Fruit fly (Drosophila melanogaster) whole organism, embryonic: Measurements from ENCODE around the gene Ugt35A1.
A peak's percentile ranks its signal among the peaks of the same experiment; 100 is the strongest.

Source experiments
- B-H2 ChIP-seq: fragments of 200-800 bp; sonication (Bioruptor generic); optimal IDR thresholded peaks from 2 replicates; lab custom pipeline; 2018; ENCODE audit warnings: missing biosample characterization, mild to moderate bottlenecking, missing genetic modification characterization
- CG10147 ChIP-seq: fragments of 200-800 bp; sonication (Bioruptor generic); optimal IDR thresholded peaks from 2 replicates; lab custom pipeline; 2019; ENCODE audit warnings: missing biosample characterization, mild to moderate bottlenecking, missing genetic modification characterization, moderate library complexity
- CG10366 ChIP-seq: fragments of 200-800 bp; sonication (Bioruptor generic); IDR thresholded peaks from 2 replicates; pipeline ENCODE4 v1.3.6; 2022; ENCODE audit warnings: missing biosample characterization, missing genetic modification characterization
- CG12236 ChIP-seq: fragments of 200-800 bp; sonication (Bioruptor generic); optimal IDR thresholded peaks from 2 replicates; lab custom pipeline; 2016; ENCODE audit warnings: missing biosample characterization, missing genetic modification characterization
- CG12744 ChIP-seq: fragments of 200-800 bp; sonication (Bioruptor generic); optimal IDR thresholded peaks from 2 replicates; lab custom pipeline; 2016; ENCODE audit warnings: missing biosample characterization, missing genetic modification characterization
- CG15601 ChIP-seq: fragments of 200-800 bp; sonication (Bioruptor generic); optimal IDR thresholded peaks from 3 replicates; lab custom pipeline; 2019; ENCODE audit warnings: missing biosample characterization, mild to moderate bottlenecking, missing genetic modification characterization, moderate library complexity
- CG16815 ChIP-seq: fragments of 200-800 bp; sonication (Bioruptor generic); optimal IDR thresholded peaks from 3 replicates; lab custom pipeline; 2017; ENCODE audit warnings: missing biosample characterization, mild to moderate bottlenecking, missing genetic modification characterization
- CG30020 ChIP-seq: fragments of 200-800 bp; optimal IDR thresholded peaks from 2 replicates; lab custom pipeline; 2019; ENCODE audit warnings: missing biosample characterization, mild to moderate bottlenecking, missing genetic modification characterization, moderate library complexity
- CG31365 ChIP-seq: fragments of 200-800 bp; sonication (Bioruptor generic); optimal IDR thresholded peaks from 2 replicates; lab custom pipeline; 2018; ENCODE audit warnings: missing biosample characterization, mild to moderate bottlenecking, missing genetic modification characterization
- CG3726 ChIP-seq: fragments of 200-800 bp; sonication (Bioruptor generic); IDR thresholded peaks from 3 replicates; pipeline ENCODE4, ENCODE4 v1.3.6; 2022; ENCODE audit warnings: missing biosample characterization, missing genetic modification characterization
- CG42726 ChIP-seq: fragments of 200-800 bp; sonication (Bioruptor generic); IDR thresholded peaks from 2 replicates; pipeline ENCODE4 v1.3.6; 2022; ENCODE audit warnings: missing biosample characterization, missing genetic modification characterization; ENCODE audit not compliant: partially characterized antibody
- CG7963 ChIP-seq: fragments of 200-800 bp; sonication (Bioruptor generic); IDR thresholded peaks from 3 replicates; pipeline ENCODE4 v1.3.6; 2022; ENCODE audit warnings: missing biosample characterization, missing genetic modification characterization; ENCODE audit not compliant: partially characterized antibody
- CG8924 ChIP-seq: fragments of 200-800 bp; optimal IDR thresholded peaks from 3 replicates; lab custom pipeline; 2019; ENCODE audit warnings: missing biosample characterization, mild to moderate bottlenecking, missing genetic modification characterization, moderate library complexity
- CG9817 ChIP-seq: fragments of 200-800 bp; sonication (Bioruptor generic); optimal IDR thresholded peaks from 2 replicates; lab custom pipeline; 2018; ENCODE audit warnings: missing biosample characterization, mild to moderate bottlenecking, missing genetic modification characterization, moderate library complexity
- CHES-1-like ChIP-seq: fragments of 200-800 bp; sonication (Bioruptor generic); optimal IDR thresholded peaks from 2 replicates; lab custom pipeline; 2016; ENCODE audit warnings: missing biosample characterization, missing genetic modification characterization
- CTCF ChIP-seq: fragments of 200-800 bp; sonication (Bioruptor generic); optimal IDR thresholded peaks from 2 replicates; lab custom pipeline; 2017; ENCODE audit warnings: missing biosample characterization, mild to moderate bottlenecking, missing genetic modification characterization, moderate library complexity
- CoRest ChIP-seq: fragments of 200-800 bp; sonication (Bioruptor generic); optimal IDR thresholded peaks from 3 replicates; lab custom pipeline; 2018; ENCODE audit warnings: missing biosample characterization, mild to moderate bottlenecking, missing genetic modification characterization, moderate library complexity
- HLHmδ ChIP-seq: fragments of 200-800 bp; sonication (Bioruptor generic); optimal IDR thresholded peaks from 2 replicates; lab custom pipeline; 2018; ENCODE audit warnings: missing biosample characterization, mild to moderate bottlenecking, missing genetic modification characterization, moderate library complexity
- Lhr ChIP-seq: fragments of 200-800 bp; sonication (Bioruptor generic); optimal IDR thresholded peaks from 3 replicates; lab custom pipeline; 2017; ENCODE audit warnings: mild to moderate bottlenecking, missing biosample characterization, missing genetic modification reagents, missing genetic modification characterization
- MESR4 ChIP-seq: fragments of 200-800 bp; sonication (Bioruptor generic); optimal IDR thresholded peaks from 2 replicates; lab custom pipeline; 2018; ENCODE audit warnings: missing biosample characterization, mild to moderate bottlenecking, missing genetic modification characterization, moderate library complexity
- NC2β ChIP-seq: fragments of 200-800 bp; sonication (Bioruptor generic); optimal IDR thresholded peaks from 2 replicates; lab custom pipeline; 2016; ENCODE audit warnings: missing biosample characterization, missing genetic modification characterization
- Nf-YA ChIP-seq: fragments of 200-800 bp; sonication (Bioruptor generic); IDR thresholded peaks from 2 replicates; pipeline ENCODE4 v1.3.6; 2022; ENCODE audit warnings: missing biosample characterization, missing genetic modification characterization
- Taf1 ChIP-seq: fragments of 200-800 bp; sonication (Bioruptor generic); IDR thresholded peaks from 2 replicates; pipeline ENCODE4 v1.3.6; 2022; ENCODE audit warnings: missing biosample characterization, missing genetic modification characterization
- Tbp ChIP-seq: fragments of >200 bp; optimal IDR thresholded peaks from 2 replicates; lab custom pipeline; 2018; ENCODE audit warnings: missing biosample characterization, missing genetic modification characterization
- Trl ChIP-seq, 3 experiments: fragments of >200 bp in 2 of 3; fragments of 200-800 bp in 1 of 3; sonication (Bioruptor generic) in 1 of 3; optimal IDR thresholded peaks; 2 replicates in 1 of 3; 3 replicates in 2 of 3; lab custom pipeline; 2016 to 2017; ENCODE audit warnings: missing biosample characterization in 1 of 3, missing genetic modification characterization in 1 of 3
- ab ChIP-seq: fragments of 200-800 bp; sonication (Bioruptor generic); optimal IDR thresholded peaks from 2 replicates; lab custom pipeline; 2016; ENCODE audit warnings: missing biosample characterization, missing genetic modification characterization
- bcd ChIP-seq: fragments of 200-800 bp; sonication (Bioruptor generic); optimal IDR thresholded peaks from 2 replicates; lab custom pipeline; 2017; ENCODE audit warnings: missing biosample characterization, mild to moderate bottlenecking, missing genetic modification characterization
- br ChIP-seq: fragments of >200 bp; optimal IDR thresholded peaks from 2 replicates; lab custom pipeline; 2017
- caup ChIP-seq: fragments of 200-800 bp; sonication (Bioruptor generic); optimal IDR thresholded peaks from 3 replicates; lab custom pipeline; 2017; ENCODE audit warnings: missing biosample characterization, mild to moderate bottlenecking, missing genetic modification characterization, moderate library complexity; ENCODE audit not compliant: severe bottlenecking
- chm ChIP-seq: fragments of 200-800 bp; sonication (Bioruptor generic); IDR thresholded peaks from 2 replicates; pipeline ENCODE4 v1.3.6; 2022; ENCODE audit warnings: missing biosample characterization, missing genetic modification characterization
- chn ChIP-seq: fragments of 200-800 bp; sonication (Bioruptor generic); optimal IDR thresholded peaks from 2 replicates; lab custom pipeline; 2016; ENCODE audit warnings: missing biosample characterization, missing genetic modification characterization
- danr ChIP-seq: fragments of 200-800 bp; sonication (Bioruptor generic); IDR thresholded peaks from 2 replicates; pipeline ENCODE4 v1.3.6; 2022; ENCODE audit warnings: missing biosample characterization, missing genetic modification characterization
- ftz-f1 ChIP-seq: fragments of 200-800 bp; sonication (Bioruptor generic); optimal IDR thresholded peaks from 2 replicates; lab custom pipeline; 2016; ENCODE audit warnings: missing biosample characterization, missing genetic modification characterization
- gem ChIP-seq: fragments of 200-800 bp; sonication (Bioruptor generic); optimal IDR thresholded peaks from 2 replicates; lab custom pipeline; 2019; ENCODE audit warnings: missing biosample characterization, mild to moderate bottlenecking, missing genetic modification characterization, moderate library complexity
- gsb-n ChIP-seq: fragments of 200-800 bp; sonication (Bioruptor generic); optimal IDR thresholded peaks from 3 replicates; lab custom pipeline; 2018; ENCODE audit warnings: missing biosample characterization, mild to moderate bottlenecking, missing genetic modification characterization
- inv ChIP-seq: fragments of 200-800 bp; sonication (Bioruptor generic); IDR thresholded peaks from 2 replicates; pipeline ENCODE4 v1.3.6; 2022; ENCODE audit warnings: missing biosample characterization, missing genetic modification characterization; ENCODE audit not compliant: partially characterized antibody
- jing ChIP-seq: fragments of 200-800 bp; sonication (Bioruptor generic); optimal IDR thresholded peaks from 2 replicates; lab custom pipeline; 2018; ENCODE audit warnings: missing biosample characterization, mild to moderate bottlenecking, missing genetic modification characterization
- jumu ChIP-seq: fragments of 200-800 bp; sonication (Bioruptor generic); optimal IDR thresholded peaks from 3 replicates; lab custom pipeline; 2016; ENCODE audit warnings: missing biosample characterization, missing genetic modification characterization
- luna ChIP-seq: fragments of 200-800 bp; sonication (Bioruptor generic); optimal IDR thresholded peaks from 2 replicates; lab custom pipeline; 2016; ENCODE audit warnings: missing biosample characterization, missing genetic modification characterization
- phol ChIP-seq: fragments of 200-800 bp; sonication (Bioruptor generic); optimal IDR thresholded peaks from 3 replicates; lab custom pipeline; 2018; ENCODE audit warnings: missing biosample characterization, mild to moderate bottlenecking, missing genetic modification characterization, moderate library complexity
- row ChIP-seq: fragments of 200-800 bp; sonication (Bioruptor generic); IDR thresholded peaks from 3 replicates; pipeline ENCODE4 v1.3.6; 2022; ENCODE audit warnings: missing biosample characterization, missing genetic modification characterization
- salm ChIP-seq: fragments of 200-800 bp; sonication (Bioruptor generic); optimal IDR thresholded peaks from 2 replicates; lab custom pipeline; 2018; ENCODE audit warnings: missing biosample characterization, mild to moderate bottlenecking, missing genetic modification characterization
- sima ChIP-seq: fragments of 200-800 bp; sonication (Bioruptor generic); optimal IDR thresholded peaks from 2 replicates; lab custom pipeline; 2016; ENCODE audit warnings: missing biosample characterization, missing genetic modification characterization
- slou ChIP-seq: fragments of 200-800 bp; sonication (Bioruptor generic); optimal IDR thresholded peaks from 3 replicates; lab custom pipeline; 2016; ENCODE audit warnings: missing biosample characterization, missing genetic modification characterization
- tap ChIP-seq: fragments of 200-800 bp; optimal IDR thresholded peaks from 3 replicates; lab custom pipeline; 2019; ENCODE audit warnings: missing biosample characterization, mild to moderate bottlenecking, missing genetic modification characterization, moderate library complexity
- twi ChIP-seq: fragments of 200-800 bp; optimal IDR thresholded peaks from 2 replicates; lab custom pipeline; 2019; ENCODE audit warnings: missing biosample characterization, mild to moderate bottlenecking, missing genetic modification characterization, moderate library complexity
- tx ChIP-seq: fragments of 200-800 bp; sonication (Bioruptor generic); optimal IDR thresholded peaks from 2 replicates; lab custom pipeline; 2016; ENCODE audit warnings: missing biosample characterization, missing genetic modification characterization
- wdn ChIP-seq: fragments of 200-800 bp; sonication (Bioruptor generic); IDR thresholded peaks from 2 replicates; pipeline ENCODE4 v1.3.6; 2022; ENCODE audit warnings: missing biosample characterization, missing genetic modification characterization
- wek ChIP-seq: fragments of 200-800 bp; sonication (Bioruptor generic); optimal IDR thresholded peaks from 3 replicates; lab custom pipeline; 2018; ENCODE audit warnings: missing biosample characterization, mild to moderate bottlenecking, missing genetic modification characterization, moderate library complexity
- yki ChIP-seq: fragments of >200 bp; optimal IDR thresholded peaks from 3 replicates; lab custom pipeline; 2018
- zen2 ChIP-seq: fragments of 200-800 bp; sonication (Bioruptor generic); IDR thresholded peaks from 3 replicates; pipeline ENCODE4 v1.3.6; 2022; ENCODE audit warnings: missing biosample characterization, missing genetic modification characterization; ENCODE audit not compliant: partially characterized antibody

Gene Ugt35A1

DNA sequence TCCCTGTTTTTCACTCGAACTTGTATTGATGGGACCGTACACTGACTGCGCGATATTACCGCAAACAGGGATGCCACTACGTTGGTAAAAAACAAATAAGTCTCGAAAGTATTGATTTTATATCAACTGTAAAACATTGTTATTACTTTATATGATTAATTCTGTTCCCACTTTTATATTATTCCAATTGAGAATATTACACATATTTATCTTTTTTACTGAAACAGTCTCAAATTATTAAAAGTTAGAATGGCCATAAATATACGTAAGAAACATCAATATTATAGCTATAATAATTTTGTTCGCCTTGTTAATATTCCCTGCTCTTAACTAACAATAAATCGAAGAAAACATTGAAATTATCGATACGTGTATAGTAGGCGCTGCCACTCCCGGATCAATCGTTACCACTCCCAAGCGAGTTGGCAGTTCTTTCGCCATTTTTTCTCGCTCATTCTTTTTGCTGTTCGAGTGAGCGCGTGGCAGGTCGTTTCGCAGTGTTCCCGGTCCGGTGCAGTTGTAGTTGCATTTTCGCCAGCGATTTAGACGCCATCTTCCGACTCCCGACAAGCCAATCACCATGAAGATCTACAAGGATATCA is 37.4 kb upstream of the Ugt35A1 start, which contains the start of the genes SdhC and Tctp (continued):
- TF ChIP-seq wek (no peak), CG12744 (GFP tag; lab: Kevin White, UChicago) (no peak), CG42726 (peak; percentile 57; the same call in 1 of the 2 replicates), CG15601 (tag; lab: Kevin White, UChicago) (peak; percentile 62), Nf-YA (no peak), CHES-1-like (GFP tag; lab: Kevin White, UChicago) (peak; percentile 10), ab (GFP tag; lab: Kevin White, UChicago) (peak; percentile 1), CG30020 (tag; lab: Kevin White, UChicago) (peak; percentile 64), NC2β (GFP tag; lab: Kevin White, UChicago) (peak; percentile 30), CoRest (tag; lab: Kevin White, UChicago) (peak; percentile 64), jumu (GFP tag; lab: Kevin White, UChicago) (peak; percentile 25), CG12236 (GFP tag; lab: Kevin White, UChicago) (no peak), Trl (optimal IDR thresholded peaks at IDR 0.05; lab: Kevin White, UChicago) (peak in 1 of 2 experiments; percentile 15), Trl (GFP tag; optimal IDR thresholded peaks at IDR 0.05; lab: Kevin White, UChicago) (peak; percentile 51), zen2 (no peak), br (lab: Kevin White, UChicago) (no peak), CG8924 (tag; lab: Kevin White, UChicago) (peak; percentile 46), Lhr (GFP tag; lab: Kevin White, UChicago) (peak; percentile 58), caup (GFP tag; lab: Kevin White, UChicago) (peak; percentile 20), ftz-f1 (no peak), tap (tag; lab: Kevin White, UChicago) (no peak), twi (no peak), MESR4 (GFP tag; lab: Kevin White, UChicago) (peak; percentile 94), salm (tag; lab: Kevin White, UChicago) (no peak), CG10366 (GFP tag; lab: Robert Waterston, UW) (no peak), row (peak; percentile 72), wdn (no peak), gem (tag; lab: Kevin White, UChicago) (peak; percentile 62), HLHmδ (GFP tag; lab: Kevin White, UChicago) (peak; percentile 51), danr (no peak), phol (tag; lab: Kevin White, UChicago) (peak; percentile 97), gsb-n (peak; percentile 45), chn (GFP tag; lab: Kevin White, UChicago) (no peak), sima (GFP tag; lab: Kevin White, UChicago) (no peak), Taf1 (GFP tag; lab: Robert Waterston, UW) (no peak), Tbp (no peak), bcd (GFP tag; lab: Kevin White, UChicago) (peak; percentile 22), CG7963 (GFP tag; lab: Robert Waterston, UW) (no peak), luna (GFP tag; lab: Kevin White, UChicago) (no peak), slou (GFP tag; lab: Kevin White, UChicago) (peak; percentile 3), B-H2 (GFP tag; lab: Kevin White, UChicago) (peak; percentile 61), CG9817 (tag; lab: Kevin White, UChicago) (peak; percentile 40), CG16815 (GFP tag; lab: Kevin White, UChicago) (no peak), CG3726 (GFP tag; lab: Robert Waterston, UW) (no peak), CTCF (GFP tag; lab: Kevin White, UChicago) (no peak), jing (no peak), inv (GFP tag; lab: Robert Waterston, UW) (peak; percentile 25; the same call in 1 of the 2 replicates), chm (0 out of 2 replicates have a peak, but pooled peaks have one; percentile 49), CG10147 (GFP tag; lab: Kevin White, UChicago) (peak; percentile 6), yki (no peak), CG31365 (tag; lab: Kevin White, UChicago) (no peak), tx (GFP tag; lab: Kevin White, UChicago) (no peak)
